Fruit fly (Drosophila melanogaster) S2 (cell line): Measurements from ENCODE around the gene CG45105.
A peak's percentile ranks its signal among the peaks of the same experiment; 100 is the strongest.
"Not testable (repeated sequence)": the region's sequence is repeated elsewhere in the genome, so short reads cannot be mapped to it uniquely, and the experiment has no call there.

Experiments
- CG8478 ChIP-seq: fragments of >200 bp; optimal IDR thresholded peaks from 2 replicates; lab custom pipeline; 2018
- CTCF ChIP-seq, 2 experiments: fragments of >200 bp; optimal IDR thresholded peaks; 2 replicates each; lab custom pipeline; 2018

Gene CG45105

dm6 chr3R:15922622-15923574 is 5.1 kb upstream of the CG45105 start:
- TF ChIP-seq CTCF (optimal IDR thresholded peaks at IDR 0.05; lab: Kevin White, UChicago) = no peak
- no peak for TF ChIP-seq CG8478 (lab: Kevin White, UChicago)

- TF ChIP-seq CTCF (optimal IDR thresholded peaks at IDR 0.05; lab: Kevin White, UChicago) = no peak
- no peak for TF ChIP-seq CG8478 (lab: Kevin White, UChicago)
These were observed 3.9 kb upstream of the CG45105 start for dm6 chr3R:15921747-15922146.

- TF ChIP-seq CG8478 (lab: Kevin White, UChicago) (no peak), CTCF (optimal IDR thresholded peaks at IDR 0.05; lab: Kevin White, UChicago) (no peak)
These were observed 2.9 kb upstream of the CG45105 start, which contains the start of gene Fbxl7 for dm6 chr3R:15920751-15921156. Fbxl7 (plus strand) TSS chr3R:15920898.

dm6 chr3R:15920229-15920533 is 2.4 kb upstream of the CG45105 start:
- TF ChIP-seq CG8478 (lab: Kevin White, UChicago) (no peak), CTCF (optimal IDR thresholded peaks at IDR 0.05; lab: Kevin White, UChicago) (no peak)

dm6 chr3R:15919367-15920228 is 1.8 kb upstream of the CG45105 start:
- TF ChIP-seq CG8478 (lab: Kevin White, UChicago) = no peak
- no peak for TF ChIP-seq CTCF (optimal IDR thresholded peaks at IDR 0.05; lab: Kevin White, UChicago)

- no peak for TF ChIP-seq CG8478 (lab: Kevin White, UChicago)
- peak in 1 of 2 experiments; percentile 42 for TF ChIP-seq CTCF (optimal IDR thresholded peaks at IDR 0.05; lab: Kevin White, UChicago)
These were observed 4.6 kb downstream of the CG45105 start for dm6 chr3R:15913231-15913630.

dm6 chr3R:15908098-15908497 is 9.7 kb downstream of the CG45105 start, which contains the start of gene EndoU:
EndoU (plus strand) TSS chr3R:15908398.
- not testable (repeated sequence) for TF ChIP-seq CG8478 (lab: Kevin White, UChicago); CTCF (optimal IDR thresholded peaks at IDR 0.05; lab: Kevin White, UChicago)

dm6 chr3R:15904543-15904942 is 13.3 kb downstream of the CG45105 start, which contains the start of gene glob1:
glob1 (minus strand) TSS chr3R:15904643.
- TF ChIP-seq CTCF (optimal IDR thresholded peaks at IDR 0.05; lab: Kevin White, UChicago); CG8478 (lab: Kevin White, UChicago): not testable (repeated sequence)

dm6 chr3R:15899650-15900049 is 18.2 kb downstream of the CG45105 start:
- TF ChIP-seq CG8478 (lab: Kevin White, UChicago) (no peak), CTCF (optimal IDR thresholded peaks at IDR 0.05; lab: Kevin White, UChicago) (no peak)

dm6 chr3R:15898302-15898701 is 19.5 kb downstream of the CG45105 start:
- TF ChIP-seq CG8478 (lab: Kevin White, UChicago) = no peak
- TF ChIP-seq CTCF (optimal IDR thresholded peaks at IDR 0.05; lab: Kevin White, UChicago) = no peak

- TF ChIP-seq CG8478 (lab: Kevin White, UChicago) (no peak), CTCF (optimal IDR thresholded peaks at IDR 0.05; lab: Kevin White, UChicago) (no peak)
These were observed 21.8 kb downstream of the CG45105 start, which contains the start of gene CG14877 for dm6 chr3R:15895978-15896377. CG14877 (minus strand) TSS chr3R:15896078.

- TF ChIP-seq CG8478 (lab: Kevin White, UChicago) (no peak), CTCF (optimal IDR thresholded peaks at IDR 0.05; lab: Kevin White, UChicago) (no peak)
These were observed 26.5 kb downstream of the CG45105 start for dm6 chr3R:15891188-15891820.

- TF ChIP-seq CG8478 (lab: Kevin White, UChicago) (no peak), CTCF (optimal IDR thresholded peaks at IDR 0.05; lab: Kevin White, UChicago) (no peak)
These were observed 42.2 kb downstream of the CG45105 start, which contains the start of gene CG31183 for dm6 chr3R:15875611-15876010. CG31183 (minus strand) TSS chr3R:15875939.

dm6 chr3R:15872829-15873440 is 44.9 kb downstream of the CG45105 start:
- TF ChIP-seq CTCF (optimal IDR thresholded peaks at IDR 0.05; lab: Kevin White, UChicago) (no peak), CG8478 (lab: Kevin White, UChicago) (no peak)
